Worm (Caenorhabditis elegans): ENCODE results near the gene ifb-1.

Gene ifb-1

ce11 chrII:5765318-5765717, at the start of gene ifb-1:
Gene ifb-1, plus strand, starts transcription at chrII:5765618.
- no peak for TF ChIP-seq unc-62 (GFP tag; optimal IDR thresholded peaks at IDR 0.05)

- TF ChIP-seq unc-62 (GFP tag; optimal IDR thresholded peaks at IDR 0.05) = no peak
Observed at ce11 chrII:5715745-5716357, 49.6 kb upstream of the ifb-1 start, which contains the start of the genes C18A3.10 and C18A3.3. Gene C18A3.10, minus strand, starts transcription at chrII:5715845. Gene C18A3.3, plus strand, starts transcription at chrII:5716307.

ce11 chrII:5717831-5718230, 47.6 kb upstream of the ifb-1 start, which contains the start of gene zipt-3:
Gene zipt-3, plus strand, starts transcription at chrII:5718131.
- TF ChIP-seq unc-62 (GFP tag; optimal IDR thresholded peaks at IDR 0.05) = no peak

- no peak for TF ChIP-seq unc-62 (GFP tag; optimal IDR thresholded peaks at IDR 0.05)
Observed at ce11 chrII:5719848-5720247, 45.6 kb upstream of the ifb-1 start, which contains the start of gene damt-1. Gene damt-1, plus strand, starts transcription at chrII:5720148.

- no peak for TF ChIP-seq unc-62 (GFP tag; optimal IDR thresholded peaks at IDR 0.05)
Observed at ce11 chrII:5725094-5725493, 40.3 kb upstream of the ifb-1 start.

ce11 chrII:5727707-5728106, 37.7 kb upstream of the ifb-1 start, which contains the start of gene rab-3:
Gene rab-3, minus strand, starts transcription at chrII:5727853.
- TF ChIP-seq unc-62 (GFP tag; optimal IDR thresholded peaks at IDR 0.05) = no peak

- no peak for TF ChIP-seq unc-62 (GFP tag; optimal IDR thresholded peaks at IDR 0.05)
Observed at ce11 chrII:5730343-5731083, 34.9 kb upstream of the ifb-1 start, which contains the start of the genes C18A3.7 and C18A3.11. Gene C18A3.7, minus strand, starts transcription at chrII:5730443. Gene C18A3.11, plus strand, starts transcription at chrII:5731033.

ce11 chrII:5734883-5735282, 30.5 kb upstream of the ifb-1 start:
- TF ChIP-seq unc-62 (GFP tag; optimal IDR thresholded peaks at IDR 0.05) = no peak

ce11 chrII:5735744-5736143, 29.7 kb upstream of the ifb-1 start:
- no peak for TF ChIP-seq unc-62 (GFP tag; optimal IDR thresholded peaks at IDR 0.05)

ce11 chrII:5736599-5736998, 28.8 kb upstream of the ifb-1 start:
- no peak for TF ChIP-seq unc-62 (GFP tag; optimal IDR thresholded peaks at IDR 0.05)

ce11 chrII:5738795-5739194, 26.6 kb upstream of the ifb-1 start, which contains the start of gene hlh-14:
Gene hlh-14, minus strand, starts transcription at chrII:5738895.
- no peak for TF ChIP-seq unc-62 (GFP tag; optimal IDR thresholded peaks at IDR 0.05)

ce11 chrII:5742767-5743166, 22.7 kb upstream of the ifb-1 start:
- no peak for TF ChIP-seq unc-62 (GFP tag; optimal IDR thresholded peaks at IDR 0.05)

- TF ChIP-seq unc-62 (GFP tag; optimal IDR thresholded peaks at IDR 0.05) = no peak
Observed at ce11 chrII:5744342-5744741, 21.1 kb upstream of the ifb-1 start.

ce11 chrII:5745088-5745487, 20.3 kb upstream of the ifb-1 start, which contains the start of gene F10C1.9:
Gene F10C1.9, minus strand, starts transcription at chrII:5745284.
- TF ChIP-seq unc-62 (GFP tag; optimal IDR thresholded peaks at IDR 0.05) = no peak

- no peak for TF ChIP-seq unc-62 (GFP tag; optimal IDR thresholded peaks at IDR 0.05)
Observed at ce11 chrII:5747312-5747711, 18.1 kb upstream of the ifb-1 start.

ce11 chrII:5748395-5748794, 17.0 kb upstream of the ifb-1 start:
- no peak for TF ChIP-seq unc-62 (GFP tag; optimal IDR thresholded peaks at IDR 0.05)

ce11 chrII:5749733-5750238, 15.6 kb upstream of the ifb-1 start, which contains the start of gene ifb-2:
Gene ifb-2, plus strand, starts transcription at chrII:5750188.
- no peak for TF ChIP-seq unc-62 (GFP tag; optimal IDR thresholded peaks at IDR 0.05)

Measured in whole organism, dauer.